Worm (Caenorhabditis elegans): ENCODE measurements around the gene C47G2.3.

DNA sequence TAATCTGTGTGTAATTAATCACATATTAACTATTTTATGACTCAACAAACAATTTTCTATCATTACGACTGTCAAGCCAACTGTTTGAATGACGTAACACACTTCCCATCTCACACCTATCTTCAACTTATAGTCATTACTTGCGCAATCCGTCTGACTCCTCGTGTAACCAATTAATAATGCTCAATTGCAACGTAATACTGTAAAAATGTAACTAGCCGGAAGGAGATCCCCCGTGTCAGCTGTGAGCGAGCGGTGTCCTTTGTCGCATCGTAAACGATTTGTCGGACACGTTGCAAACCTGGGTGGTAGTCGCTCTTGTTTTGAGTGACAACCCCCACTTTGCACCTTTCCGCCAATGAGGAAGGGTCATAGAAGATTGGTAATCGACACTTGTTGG lies 1.8 kb downstream of the C47G2.3 start:
- TF ChIP-seq him-1 (tag; optimal IDR thresholded peaks at IDR 0.05) = no peak
- TF ChIP-seq dao-5 (tag; optimal IDR thresholded peaks at IDR 0.05) = no peak
